Worm (Caenorhabditis elegans): ENCODE results near the gene W06B4.1.

W06B4.1 gene

ce11 chrII:4474005-4474655 is 2.7 kb downstream of the W06B4.1 start:
- TF ChIP-seq xnd-1 (tag; optimal IDR thresholded peaks at IDR 0.05) (peak; percentile 65), lin-54 (GFP tag; optimal IDR thresholded peaks at IDR 0.05) (peak; percentile 39), F33H1.4 (GFP tag; IDR thresholded peaks at IDR 0.05) (peak; percentile 67), aptf-3 (GFP tag; IDR thresholded peaks at IDR 0.05) (no peak), madf-6 (GFP tag; IDR thresholded peaks at IDR 0.05) (peak; percentile 89), ceh-27 (GFP tag; optimal IDR thresholded peaks at IDR 0.05) (no peak), efl-1 (GFP tag; optimal IDR thresholded peaks at IDR 0.05) (peak; percentile 10), madf-8 (GFP tag; conservative IDR thresholded peaks at IDR 0.05) (peak; percentile 75), B0035.1 (tag; optimal IDR thresholded peaks at IDR 0.05) (no peak), lsl-1 (GFP tag; optimal IDR thresholded peaks at IDR 0.05) (peak; percentile 97), sdz-38 (tag; optimal IDR thresholded peaks at IDR 0.05) (no peak)

ce11 chrII:4478303-4478702 is 6.9 kb downstream of the W06B4.1 start, which contains the start of gene T05C1.1:
T05C1.1 (plus strand) TSS chrII:4478603.
- no peak for TF ChIP-seq cebp-2 (GFP tag; IDR thresholded peaks at IDR 0.05)
- no peak for TF ChIP-seq rcor-1 (GFP tag; IDR thresholded peaks at IDR 0.05)
- TF ChIP-seq sptf-2 (GFP tag; optimal IDR thresholded peaks at IDR 0.05), result no peak
- TF ChIP-seq atf-7 (tag; optimal IDR thresholded peaks at IDR 0.05), result no peak
- TF ChIP-seq bed-1 (GFP tag; IDR thresholded peaks at IDR 0.05), result no peak

ce11 chrII:4482021-4482420 is 10.6 kb downstream of the W06B4.1 start, which contains the start of gene T05C1.2:
T05C1.2 (minus strand) TSS chrII:4482121.
- TF ChIP-seq ztf-3 (GFP tag; optimal IDR thresholded peaks at IDR 0.05) (no peak), Y95B8A.8 (GFP tag; IDR thresholded peaks at IDR 0.05) (no peak), F52B5.7 (tag; optimal IDR thresholded peaks at IDR 0.05) (no peak), tbp1 (GFP tag; optimal IDR thresholded peaks at IDR 0.05) (no peak), F37B4.10 (GFP tag; IDR thresholded peaks at IDR 0.05) (no peak), lin-54 (GFP tag; optimal IDR thresholded peaks at IDR 0.05) (no peak), egl-44 (GFP tag; IDR thresholded peaks at IDR 0.05) (no peak), F49E8.2 (tag; optimal IDR thresholded peaks at IDR 0.05; ENCODE audit: insufficient read depth) (no peak), ZK185.1 (tag; optimal IDR thresholded peaks at IDR 0.05; ENCODE audit: poor library complexity, severe bottlenecking) (no peak), B0261.1 (tag; optimal IDR thresholded peaks at IDR 0.05) (no peak), Y79H2A.3 (GFP tag; conservative IDR thresholded peaks at IDR 0.05) (no peak), hsf-1 (GFP tag; IDR thresholded peaks at IDR 0.05) (no peak), F55B11.4 (tag; optimal IDR thresholded peaks at IDR 0.05; ENCODE audit: borderline replicate concordance, insufficient read depth) (no peak), attf-3 (GFP tag; conservative IDR thresholded peaks at IDR 0.05) (no peak), C17E4.6 (GFP tag; IDR thresholded peaks at IDR 0.05) (no peak), Y53F4B.3 (GFP tag; IDR thresholded peaks at IDR 0.05) (no peak), lin-35 (GFP tag; optimal IDR thresholded peaks at IDR 0.05) (no peak)

- no peak for TF ChIP-seq lin-26 (GFP tag; IDR thresholded peaks at IDR 0.05)
- TF ChIP-seq lir-1 (GFP tag; conservative IDR thresholded peaks at IDR 0.05), result no peak
- TF ChIP-seq B0035.1 (tag; optimal IDR thresholded peaks at IDR 0.05), result no peak
- no peak for TF ChIP-seq let-526 (GFP tag; IDR thresholded peaks at IDR 0.05)
- no peak for TF ChIP-seq F55B11.4 (tag; optimal IDR thresholded peaks at IDR 0.05; ENCODE audit: borderline replicate concordance, insufficient read depth)
- no peak for TF ChIP-seq akir-1 (GFP tag; optimal IDR thresholded peaks at IDR 0.05)
Measured at ce11 chrII:4489288-4489687, 17.9 kb downstream of the W06B4.1 start, which contains the start of gene T05C1.3. T05C1.3 (minus strand) TSS chrII:4489388.

Data from whole organism, young adult.